Fruit fly (Drosophila melanogaster): ENCODE measurements around the gene CG33552.

Gene CG33552

dm6 chr2L:16683958-16684877, 1.9 kb downstream of the CG33552 start, which contains the start of gene CG31807 (continued):
- peak; percentile 61 for TF ChIP-seq Eip93F (GFP tag; optimal IDR thresholded peaks at IDR 0.05)
- peak; percentile 96 for TF ChIP-seq Sox102F (GFP tag; optimal IDR thresholded peaks at IDR 0.05)
- peak; percentile 96 for TF ChIP-seq Eip75B (GFP tag; optimal IDR thresholded peaks at IDR 0.05)
- TF ChIP-seq Sox14 (GFP tag; optimal IDR thresholded peaks at IDR 0.05) = peak; percentile 97
- peak; percentile 97 for TF ChIP-seq CG3919 (GFP tag; optimal IDR thresholded peaks at IDR 0.05)
- peak; percentile 100 for TF ChIP-seq Eip78C (GFP tag)
- TF ChIP-seq CG8632 (GFP tag; optimal IDR thresholded peaks at IDR 0.05) = peak; percentile 97
- peak; percentile 94 for TF ChIP-seq svp (GFP tag)
- TF ChIP-seq CG1621 (tag; optimal IDR thresholded peaks at IDR 0.05) = peak; percentile 95
- TF ChIP-seq CG6163 (GFP tag; IDR thresholded peaks at IDR 0.05) = peak; percentile 92
- peak; percentile 93 for TF ChIP-seq CG6792 (GFP tag; optimal IDR thresholded peaks at IDR 0.05)

dm6 chr2L:16684908-16685611, 2.8 kb downstream of the CG33552 start:
- TF ChIP-seq Ets21C (GFP tag; optimal IDR thresholded peaks at IDR 0.05) (no peak), Smox (GFP tag; optimal IDR thresholded peaks at IDR 0.05) (peak; percentile 61), Eip93F (GFP tag; optimal IDR thresholded peaks at IDR 0.05) (no peak), CG3919 (GFP tag; optimal IDR thresholded peaks at IDR 0.05) (peak; percentile 81), CG1621 (tag; optimal IDR thresholded peaks at IDR 0.05) (peak; percentile 5), CG32006 (GFP tag; optimal IDR thresholded peaks at IDR 0.05) (peak; percentile 87), dac (GFP tag; optimal IDR thresholded peaks at IDR 0.05) (no peak), CG6854 (GFP tag; optimal IDR thresholded peaks at IDR 0.05) (peak; percentile 9), ss (GFP tag; optimal IDR thresholded peaks at IDR 0.05) (peak; percentile 79 to 83), pdm3 (GFP tag; optimal IDR thresholded peaks at IDR 0.05) (peak; percentile 66), CG6163 (GFP tag; IDR thresholded peaks at IDR 0.05) (peak; percentile 54), Gug (GFP tag; IDR thresholded peaks at IDR 0.05) (peak; percentile 43; the same call in 1 of the 2 replicates), fd85E (GFP tag; optimal IDR thresholded peaks at IDR 0.05) (peak; percentile 29), CG7368 (GFP tag; optimal IDR thresholded peaks at IDR 0.05) (peak; percentile 43), CG9139 (GFP tag; optimal IDR thresholded peaks at IDR 0.05) (peak; percentile 48), fd59A (GFP tag; optimal IDR thresholded peaks at IDR 0.05) (peak; percentile 68), eg (GFP tag; IDR thresholded peaks at IDR 0.05) (peak; percentile 66), Ets96B (tag; optimal IDR thresholded peaks at IDR 0.05) (peak; percentile 85), Sox15 (GFP tag; optimal IDR thresholded peaks at IDR 0.05) (peak; percentile 65), topi (GFP tag; optimal IDR thresholded peaks at IDR 0.05) (no peak), Sox102F (GFP tag; optimal IDR thresholded peaks at IDR 0.05) (no peak), Eip75B (GFP tag; optimal IDR thresholded peaks at IDR 0.05) (peak; percentile 42), CG6792 (GFP tag; optimal IDR thresholded peaks at IDR 0.05) (peak; percentile 82), achi (GFP tag; optimal IDR thresholded peaks at IDR 0.05) (peak; percentile 85), Eip78C (GFP tag) (peak; percentile 93), dsx (GFP tag; optimal IDR thresholded peaks at IDR 0.05; ENCODE audit: poor library complexity, severe bottlenecking) (peak; percentile 81), Hr38 (GFP tag; optimal IDR thresholded peaks at IDR 0.05) (no peak), CG10669 (GFP tag; optimal IDR thresholded peaks at IDR 0.05) (peak; percentile 60), esn (GFP tag; optimal IDR thresholded peaks at IDR 0.05) (peak; percentile 74), Blimp-1 (GFP tag; optimal IDR thresholded peaks at IDR 0.05) (no peak), Hr4 (GFP tag; optimal IDR thresholded peaks at IDR 0.05) (peak; percentile 70), net (GFP tag; optimal IDR thresholded peaks at IDR 0.05) (peak; percentile 85), salr (GFP tag; optimal IDR thresholded peaks at IDR 0.05) (peak in 1 of 2 experiments; percentile 89), CG11294 (GFP tag; IDR thresholded peaks at IDR 0.05) (peak; percentile 49), CG8119 (GFP tag; IDR thresholded peaks at IDR 0.05) (peak; percentile 71; the same call in 2 of the 3 replicates), Sox14 (GFP tag; optimal IDR thresholded peaks at IDR 0.05) (no peak), Hr39 (GFP tag; optimal IDR thresholded peaks at IDR 0.05) (no peak), CG11902 (GFP tag; optimal IDR thresholded peaks at IDR 0.05) (peak; percentile 27), Met (GFP tag; optimal IDR thresholded peaks at IDR 0.05) (peak; percentile 75), CG3032 (tag; optimal IDR thresholded peaks at IDR 0.05) (peak; percentile 89), acj6 (GFP tag; optimal IDR thresholded peaks at IDR 0.05) (peak; percentile 85), CG6808 (GFP tag; optimal IDR thresholded peaks at IDR 0.05) (peak; percentile 81), CG8319 (GFP tag; optimal IDR thresholded peaks at IDR 0.05) (peak; percentile 49)

Measured in whole organism, prepupa.